Fruit fly (Drosophila melanogaster): ENCODE data around the gene chinmo.
A peak's percentile ranks its signal among the peaks of the same experiment; 100 is the strongest.

The chinmo gene

dm6 chr2L:1737057-1737581 is 86.1 kb downstream of the chinmo start (continued):
- TF ChIP-seq CG10147 (GFP tag; optimal IDR thresholded peaks at IDR 0.05) (peak; percentile 66), CG17186 (GFP tag; optimal IDR thresholded peaks at IDR 0.05) (peak; percentile 42), wor (GFP tag; IDR thresholded peaks at IDR 0.05) (peak; percentile 92), Dp (GFP tag; optimal IDR thresholded peaks at IDR 0.05) (no peak), Nf-YC (tag; optimal IDR thresholded peaks at IDR 0.05) (no peak), bowl (GFP tag; IDR thresholded peaks at IDR 0.05) (no peak), her (GFP tag; optimal IDR thresholded peaks at IDR 0.05) (peak; percentile 72), ftz-f1 (GFP tag; optimal IDR thresholded peaks at IDR 0.05) (peak; percentile 70), CG30431 (GFP tag; optimal IDR thresholded peaks at IDR 0.05) (peak; percentile 84), CG10959 (GFP tag; IDR thresholded peaks at IDR 0.05) (peak; percentile 55), CG33557 (GFP tag; optimal IDR thresholded peaks at IDR 0.05) (no peak), CG10274 (GFP tag; optimal IDR thresholded peaks at IDR 0.05) (peak; percentile 73), bigmax (GFP tag; optimal IDR thresholded peaks at IDR 0.05) (peak; percentile 21), CG10267 (tag; optimal IDR thresholded peaks at IDR 0.05) (peak; percentile 78), Doc3 (GFP tag; IDR thresholded peaks at IDR 0.05; ENCODE audit: partially characterized antibody) (no peak), TFAM (GFP tag; optimal IDR thresholded peaks at IDR 0.05) (peak; percentile 68), stc (GFP tag; IDR thresholded peaks at IDR 0.05) (peak; percentile 80), cas (GFP tag; IDR thresholded peaks at IDR 0.05) (peak; percentile 61; the same call in 1 of the 2 replicates), CG6689 (GFP tag; IDR thresholded peaks at IDR 0.05) (peak; percentile 90), knrl (GFP tag; IDR thresholded peaks at IDR 0.05; ENCODE audit: partially characterized antibody) (no peak), sob (GFP tag; IDR thresholded peaks at IDR 0.05) (peak; percentile 85), Gug (GFP tag; IDR thresholded peaks at IDR 0.05) (peak; percentile 89), Bteb2 (GFP tag; optimal IDR thresholded peaks at IDR 0.05) (peak; percentile 87), HLHmδ (GFP tag; optimal IDR thresholded peaks at IDR 0.05) (peak; percentile 41), Six4 (GFP tag; optimal IDR thresholded peaks at IDR 0.05) (peak; percentile 76), Neu2 (GFP tag; optimal IDR thresholded peaks at IDR 0.05; ENCODE audit: borderline replicate concordance) (peak; percentile 61), Stat92E (GFP tag; optimal IDR thresholded peaks at IDR 0.05) (peak in 1 of 3 experiments; percentile 26), eyg (GFP tag; optimal IDR thresholded peaks at IDR 0.05) (peak; percentile 75), Bdp1 (GFP tag; optimal IDR thresholded peaks at IDR 0.05) (peak; percentile 77), NfI (GFP tag; optimal IDR thresholded peaks at IDR 0.05) (peak; percentile 77), dm (GFP tag; optimal IDR thresholded peaks at IDR 0.05) (peak; percentile 73), CG13296 (GFP tag; optimal IDR thresholded peaks at IDR 0.05) (peak; percentile 36), Tbp (GFP tag; optimal IDR thresholded peaks at IDR 0.05) (no peak), Max (GFP tag; optimal IDR thresholded peaks at IDR 0.05) (peak; percentile 85), CG3163 (GFP tag; optimal IDR thresholded peaks at IDR 0.05) (peak; percentile 73), CG15269 (tag; optimal IDR thresholded peaks at IDR 0.05) (peak; percentile 84), CG17328 (GFP tag; IDR thresholded peaks at IDR 0.05) (peak; percentile 77), gcm (GFP tag; optimal IDR thresholded peaks at IDR 0.05) (peak; percentile 81), Sry-β (GFP tag; optimal IDR thresholded peaks at IDR 0.05) (no peak), kay (GFP tag; optimal IDR thresholded peaks at IDR 0.05) (peak; percentile 83), corto (GFP tag; optimal IDR thresholded peaks at IDR 0.05) (no peak), CG12659 (GFP tag; optimal IDR thresholded peaks at IDR 0.05) (peak; percentile 84), Mrtf (GFP tag; IDR thresholded peaks at IDR 0.05) (peak; percentile 55; the same call in 1 of the 3 replicates), CG2712 (tag; optimal IDR thresholded peaks at IDR 0.05) (peak; percentile 92), CG2875 (GFP tag; optimal IDR thresholded peaks at IDR 0.05) (peak; percentile 88), CG3838 (GFP tag; optimal IDR thresholded peaks at IDR 0.05) (peak; percentile 78), CG10209 (GFP tag; optimal IDR thresholded peaks at IDR 0.05) (peak; percentile 89), E2f2 (GFP tag; IDR thresholded peaks at IDR 0.05) (peak; percentile 63), CG4282 (GFP tag; optimal IDR thresholded peaks at IDR 0.05) (peak; percentile 29), CG11247 (GFP tag; IDR thresholded peaks at IDR 0.05) (peak; percentile 80)
